Fruit fly (Drosophila melanogaster) whole organism, prepupa: ENCODE data around the gene Nf-YA.

Experiments used
- Blimp-1 ChIP-seq: fragments of 200-800 bp; sonication (Bioruptor generic); optimal IDR thresholded peaks from 3 replicates; lab custom pipeline; 2017; ENCODE audit warnings: missing biosample characterization, missing genetic modification characterization, mild to moderate bottlenecking, moderate library complexity, missing genetic modification reagents
- CG10631 ChIP-seq: fragments of 200-800 bp; sonication (Bioruptor generic); optimal IDR thresholded peaks from 2 replicates; lab custom pipeline; 2016; ENCODE audit warnings: missing biosample characterization, missing genetic modification characterization
- CG10669 ChIP-seq: fragments of 200-800 bp; sonication (Bioruptor generic); optimal IDR thresholded peaks from 3 replicates; lab custom pipeline; 2018; ENCODE audit warnings: missing biosample characterization, mild to moderate bottlenecking, missing genetic modification characterization, moderate library complexity
- CG11294 ChIP-seq: fragments of 200-800 bp; sonication (Bioruptor generic); IDR thresholded peaks from 2 replicates; pipeline ENCODE4 v1.3.6; 2022; ENCODE audit warnings: missing biosample characterization, missing genetic modification characterization
- CG11762 ChIP-seq: fragments of 200-800 bp; sonication (Bioruptor generic); optimal IDR thresholded peaks from 3 replicates; lab custom pipeline; 2016; ENCODE audit warnings: missing biosample characterization, missing genetic modification characterization; ENCODE audit not compliant: insufficient read depth
- CG11902 ChIP-seq: fragments of 200-800 bp; sonication (Bioruptor generic); optimal IDR thresholded peaks from 3 replicates; lab custom pipeline; 2016; ENCODE audit warnings: missing biosample characterization, missing genetic modification characterization
- CG15336 ChIP-seq: fragments of 200-800 bp; sonication (Bioruptor generic); IDR thresholded peaks from 2 replicates; pipeline ENCODE4 v1.3.6; 2022; ENCODE audit warnings: missing biosample characterization, missing genetic modification characterization
- CG16779 ChIP-seq: fragments of 200-800 bp; sonication (Bioruptor generic); optimal IDR thresholded peaks from 3 replicates; lab custom pipeline; 2017; ENCODE audit warnings: missing biosample characterization, mild to moderate bottlenecking, missing genetic modification characterization
- CG3032 ChIP-seq: fragments of 200-800 bp; optimal IDR thresholded peaks from 2 replicates; lab custom pipeline; 2019; ENCODE audit warnings: missing biosample characterization, mild to moderate bottlenecking, missing genetic modification characterization, moderate library complexity
- CG31627 ChIP-seq: fragments of 200-800 bp; sonication (Bioruptor generic); optimal IDR thresholded peaks from 3 replicates; lab custom pipeline; 2016; ENCODE audit warnings: missing biosample characterization, missing genetic modification characterization
- CG34406 ChIP-seq: fragments of 200-800 bp; sonication (Bioruptor generic); optimal IDR thresholded peaks from 3 replicates; lab custom pipeline; 2016; ENCODE audit warnings: missing biosample characterization, missing genetic modification characterization
- CG3919 ChIP-seq: fragments of 200-800 bp; sonication (Bioruptor generic); optimal IDR thresholded peaks from 3 replicates; lab custom pipeline; 2016; ENCODE audit warnings: missing biosample characterization, missing genetic modification characterization
- CG4318 ChIP-seq: fragments of 200-800 bp; sonication (Bioruptor generic); optimal IDR thresholded peaks from 3 replicates; lab custom pipeline; 2017; ENCODE audit warnings: missing biosample characterization, mild to moderate bottlenecking, missing genetic modification characterization
- CG6163 ChIP-seq: fragments of 200-800 bp; sonication (Bioruptor generic); IDR thresholded peaks from 3 replicates; pipeline ENCODE4 v1.3.6; 2022; ENCODE audit warnings: missing biosample characterization, missing genetic modification characterization
- CG6276 ChIP-seq: fragments of 200-800 bp; sonication (Bioruptor generic); optimal IDR thresholded peaks from 2 replicates; lab custom pipeline; 2017; ENCODE audit warnings: missing biosample characterization, mild to moderate bottlenecking, missing genetic modification characterization
- CG6808 ChIP-seq: fragments of 200-800 bp; sonication (Bioruptor generic); optimal IDR thresholded peaks from 3 replicates; lab custom pipeline; 2017; ENCODE audit warnings: missing biosample characterization, missing genetic modification characterization, mild to moderate bottlenecking, moderate library complexity, missing genetic modification reagents
- CG6854 ChIP-seq: fragments of 200-800 bp; sonication (Bioruptor generic); optimal IDR thresholded peaks from 2 replicates; lab custom pipeline; 2017; ENCODE audit warnings: missing biosample characterization, mild to moderate bottlenecking, missing genetic modification characterization
- CG7368 ChIP-seq: fragments of 200-800 bp; sonication (Bioruptor generic); optimal IDR thresholded peaks from 3 replicates; lab custom pipeline; 2016; ENCODE audit warnings: missing biosample characterization, missing genetic modification characterization
- CG8119 ChIP-seq: fragments of 200-800 bp; sonication (Bioruptor generic); IDR thresholded peaks from 3 replicates; pipeline ENCODE4 v1.3.6; 2022; ENCODE audit warnings: missing biosample characterization, missing genetic modification characterization
- CG8632 ChIP-seq: fragments of 200-800 bp; sonication (Bioruptor generic); optimal IDR thresholded peaks from 3 replicates; lab custom pipeline; 2016; ENCODE audit warnings: missing biosample characterization, missing genetic modification characterization
- CG9139 ChIP-seq: fragments of 200-800 bp; sonication (Bioruptor generic); optimal IDR thresholded peaks from 3 replicates; lab custom pipeline; 2017; ENCODE audit warnings: missing biosample characterization, mild to moderate bottlenecking, missing genetic modification characterization
- Eip75B ChIP-seq: fragments of 200-800 bp; sonication (Bioruptor generic); optimal IDR thresholded peaks from 3 replicates; lab custom pipeline; 2016; ENCODE audit warnings: missing biosample characterization, missing genetic modification characterization
- Eip93F ChIP-seq: fragments of 200-800 bp; sonication (Bioruptor generic); optimal IDR thresholded peaks from 2 replicates; lab custom pipeline; 2016; ENCODE audit warnings: missing biosample characterization, mild to moderate bottlenecking, missing genetic modification characterization
- Ets21C ChIP-seq: fragments of 200-800 bp; sonication (Bioruptor generic); optimal IDR thresholded peaks from 3 replicates; lab custom pipeline; 2016; ENCODE audit warnings: missing biosample characterization, missing genetic modification characterization
- Gug ChIP-seq: fragments of 200-800 bp; sonication (Bioruptor generic); IDR thresholded peaks from 2 replicates; pipeline ENCODE4 v1.3.6; 2022; ENCODE audit warnings: missing biosample characterization, missing genetic modification characterization
- Hr38 ChIP-seq: sonication (Bioruptor generic); optimal IDR thresholded peaks from 2 replicates; lab custom pipeline; 2016; ENCODE audit warnings: missing biosample characterization, missing genetic modification characterization
- Hr39 ChIP-seq: fragments of 200-800 bp; sonication (Bioruptor generic); optimal IDR thresholded peaks from 2 replicates; lab custom pipeline; 2016; ENCODE audit warnings: missing biosample characterization, missing genetic modification characterization
- Hr4 ChIP-seq: fragments of 200-800 bp; sonication (Bioruptor generic); optimal IDR thresholded peaks from 3 replicates; lab custom pipeline; 2016; ENCODE audit warnings: missing biosample characterization, missing genetic modification characterization
- Lpt ChIP-seq: fragments of 200-800 bp; sonication (Bioruptor generic); optimal IDR thresholded peaks from 3 replicates; lab custom pipeline; 2016; ENCODE audit warnings: missing biosample characterization, missing genetic modification characterization
- OdsH ChIP-seq: fragments of 200-800 bp; sonication (Bioruptor generic); optimal IDR thresholded peaks from 3 replicates; lab custom pipeline; 2016; ENCODE audit warnings: missing biosample characterization, missing genetic modification characterization
- Sox14 ChIP-seq: fragments of 200-800 bp; sonication (Bioruptor generic); optimal IDR thresholded peaks from 3 replicates; lab custom pipeline; 2016; ENCODE audit warnings: missing biosample characterization, missing genetic modification characterization
- achi ChIP-seq: fragments of 200-800 bp; sonication (Bioruptor generic); optimal IDR thresholded peaks from 3 replicates; lab custom pipeline; 2016; ENCODE audit warnings: missing biosample characterization, missing genetic modification characterization
- cyc ChIP-seq: fragments of 200-800 bp; sonication (Bioruptor generic); optimal IDR thresholded peaks from 3 replicates; lab custom pipeline; 2016; ENCODE audit warnings: missing biosample characterization, missing genetic modification characterization
- dac ChIP-seq: fragments of 200-800 bp; sonication (Bioruptor generic); optimal IDR thresholded peaks from 2 replicates; lab custom pipeline; 2017; ENCODE audit warnings: missing biosample characterization, mild to moderate bottlenecking, missing genetic modification characterization
- dsx ChIP-seq: fragments of 200-800 bp; optimal IDR thresholded peaks from 3 replicates; lab custom pipeline; 2019; ENCODE audit warnings: missing biosample characterization, mild to moderate bottlenecking, missing genetic modification characterization, moderate library complexity; ENCODE audit not compliant: poor library complexity, severe bottlenecking
- esn ChIP-seq: fragments of 200-800 bp; sonication (Bioruptor generic); optimal IDR thresholded peaks from 2 replicates; lab custom pipeline; 2016; ENCODE audit warnings: missing biosample characterization, mild to moderate bottlenecking, missing genetic modification characterization, moderate library complexity
- fd59A ChIP-seq: fragments of 200-800 bp; sonication (Bioruptor generic); optimal IDR thresholded peaks from 2 replicates; lab custom pipeline; 2017; ENCODE audit warnings: missing biosample characterization, mild to moderate bottlenecking, missing genetic modification characterization, missing genetic modification reagents
- fd85E ChIP-seq: fragments of 200-800 bp; sonication (Bioruptor generic); optimal IDR thresholded peaks from 3 replicates; lab custom pipeline; 2016; ENCODE audit warnings: missing biosample characterization, missing genetic modification characterization
- fkh ChIP-seq: fragments of 200-800 bp; sonication (Bioruptor generic); optimal IDR thresholded peaks from 3 replicates; lab custom pipeline; 2017; ENCODE audit warnings: missing biosample characterization, mild to moderate bottlenecking, missing genetic modification characterization, moderate library complexity
- net ChIP-seq: fragments of 200-800 bp; sonication (Bioruptor generic); optimal IDR thresholded peaks from 3 replicates; lab custom pipeline; 2016; ENCODE audit warnings: missing biosample characterization, missing genetic modification characterization
- pdm3 ChIP-seq: fragments of 200-800 bp; sonication (Bioruptor generic); optimal IDR thresholded peaks from 3 replicates; lab custom pipeline; 2016; ENCODE audit warnings: missing biosample characterization, missing genetic modification characterization
- spab ChIP-seq: fragments of 200-800 bp; sonication (Bioruptor generic); optimal IDR thresholded peaks from 2 replicates; lab custom pipeline; 2017; ENCODE audit warnings: missing biosample characterization, mild to moderate bottlenecking, missing genetic modification characterization, missing genetic modification reagents
- ss ChIP-seq, 2 experiments: fragments of 200-800 bp; sonication (Bioruptor generic); optimal IDR thresholded peaks; 2 replicates in 1 of 2; 3 replicates in 1 of 2; lab custom pipeline; 2017 to 2018; ENCODE audit warnings: mild to moderate bottlenecking in 2 of 2, missing biosample characterization in 2 of 2, missing genetic modification characterization in 2 of 2, moderate library complexity in 1 of 2
- svp ChIP-seq: fragments of 200-800 bp; sonication (Bioruptor generic); peaks from one replicate; lab custom pipeline; 2016; ENCODE audit warnings: missing biosample characterization, missing genetic modification characterization
- topi ChIP-seq: fragments of 200-800 bp; sonication (Bioruptor generic); optimal IDR thresholded peaks from 3 replicates; lab custom pipeline; 2016; ENCODE audit warnings: missing biosample characterization, missing genetic modification characterization
- vri ChIP-seq: fragments of 200-800 bp; sonication (Bioruptor generic); optimal IDR thresholded peaks from 3 replicates; lab custom pipeline; 2016; ENCODE audit warnings: missing biosample characterization, mild to moderate bottlenecking, missing genetic modification characterization

Nf-YA gene

dm6 chr3L:9399013-9399750 is 42.9 kb downstream of the Nf-YA start, which contains the start of gene CG4080 (continued):
- TF ChIP-seq CG4318 (GFP tag; lab: Kevin White, UChicago) (no peak), Gug (no peak), CG3919 (GFP tag; lab: Kevin White, UChicago) (no peak), vri (GFP tag; lab: Kevin White, UChicago) (peak; percentile 40), Blimp-1 (no peak), CG11902 (no peak), dsx (GFP tag; lab: Kevin White, UChicago) (peak; percentile 48), fd59A (GFP tag; lab: Kevin White, UChicago) (no peak)

dm6 chr3L:9398435-9398981 is 43.6 kb downstream of the Nf-YA start:
- TF ChIP-seq net (GFP tag; lab: Kevin White, UChicago): peak; percentile 6
- TF ChIP-seq CG7368: peak; percentile 11
- TF ChIP-seq dac (GFP tag; lab: Kevin White, UChicago): no peak
- peak; percentile 21 for TF ChIP-seq CG10669 (GFP tag; lab: Kevin White, UChicago)
- no peak for TF ChIP-seq fd59A (GFP tag; lab: Kevin White, UChicago)
- TF ChIP-seq svp (GFP tag; lab: Kevin White, UChicago): no peak
- no peak for TF ChIP-seq Eip75B
- TF ChIP-seq CG31627 (GFP tag; lab: Kevin White, UChicago): no peak
- no peak for TF ChIP-seq CG15336
- peak; percentile 21 for TF ChIP-seq OdsH
- no peak for TF ChIP-seq CG4318 (GFP tag; lab: Kevin White, UChicago)
- peak; percentile 39 for TF ChIP-seq CG11294 (GFP tag; lab: Robert Waterston, UW)
- no peak for TF ChIP-seq Hr38 (GFP tag; lab: Kevin White, UChicago)
- no peak for TF ChIP-seq topi
- no peak for TF ChIP-seq CG6854 (GFP tag; lab: Kevin White, UChicago)
- TF ChIP-seq Gug: no peak
- TF ChIP-seq CG10631 (GFP tag; lab: Kevin White, UChicago): no peak
- TF ChIP-seq Hr39 (GFP tag; lab: Kevin White, UChicago): no peak
- TF ChIP-seq CG11762 (GFP tag; lab: Kevin White, UChicago): no peak
- peak; percentile 31; the same call in 1 of the 3 replicates for TF ChIP-seq CG6163 (GFP tag; lab: Robert Waterston, UW)
- TF ChIP-seq Eip93F (GFP tag; lab: Kevin White, UChicago): no peak
- peak; percentile 16 for TF ChIP-seq cyc (GFP tag; lab: Kevin White, UChicago)
- TF ChIP-seq CG16779 (tag; lab: Kevin White, UChicago): no peak
- TF ChIP-seq pdm3 (GFP tag; lab: Kevin White, UChicago): no peak
- no peak for TF ChIP-seq Hr4 (GFP tag; lab: Kevin White, UChicago)
- TF ChIP-seq vri (GFP tag; lab: Kevin White, UChicago): no peak
- no peak for TF ChIP-seq CG9139 (GFP tag; lab: Kevin White, UChicago)
- TF ChIP-seq CG11902: peak; percentile 3
- peak; percentile 57 for TF ChIP-seq CG3919 (GFP tag; lab: Kevin White, UChicago)
- no peak for TF ChIP-seq CG34406 (GFP tag; lab: Kevin White, UChicago)
- TF ChIP-seq achi: no peak
- TF ChIP-seq esn (GFP tag; lab: Kevin White, UChicago): no peak
- TF ChIP-seq dsx (GFP tag; lab: Kevin White, UChicago): no peak
- peak; percentile 5 for TF ChIP-seq CG6808 (GFP tag; lab: Kevin White, UChicago)
- TF ChIP-seq Blimp-1: no peak
- TF ChIP-seq Sox14: peak; percentile 19
- no peak for TF ChIP-seq CG8632 (GFP tag; lab: Kevin White, UChicago)
- TF ChIP-seq Ets21C (GFP tag; lab: Kevin White, UChicago): no peak
- TF ChIP-seq ss (GFP tag; optimal IDR thresholded peaks at IDR 0.05; lab: Kevin White, UChicago): peak; percentile 24 to 25
- TF ChIP-seq CG6276 (GFP tag; lab: Kevin White, UChicago): no peak
- TF ChIP-seq CG8119 (GFP tag; lab: Robert Waterston, UW): 0 out of 3 replicates have a peak, but pooled peaks have one; percentile 25
- no peak for TF ChIP-seq fkh (GFP tag; lab: Kevin White, UChicago)
- TF ChIP-seq spab (GFP tag; lab: Kevin White, UChicago): peak; percentile 14
- peak; percentile 39 for TF ChIP-seq CG3032
- TF ChIP-seq Lpt (GFP tag; lab: Kevin White, UChicago): no peak
- no peak for TF ChIP-seq fd85E (GFP tag; lab: Kevin White, UChicago)
